Fruit fly (Drosophila melanogaster) whole organism, embryonic: Measurements from ENCODE around the gene CG15306.

Experiments
- C15 ChIP-seq: fragments of 200-800 bp; sonication (Bioruptor generic); IDR thresholded peaks from 3 replicates; pipeline ENCODE4 v1.3.6; 2022; ENCODE audit warnings: missing biosample characterization, missing genetic modification characterization
- CG10959 ChIP-seq: fragments of 200-800 bp; sonication (Bioruptor generic); IDR thresholded peaks from 2 replicates; pipeline ENCODE4 v1.3.6; 2022; ENCODE audit warnings: missing biosample characterization, missing genetic modification characterization
- CG11695 ChIP-seq: fragments of 200-800 bp; sonication (Bioruptor generic); IDR thresholded peaks from 3 replicates; pipeline ENCODE4 v1.3.6; 2022; ENCODE audit warnings: missing biosample characterization, missing genetic modification characterization
- CG12236 ChIP-seq: fragments of 200-800 bp; sonication (Bioruptor generic); optimal IDR thresholded peaks from 2 replicates; lab custom pipeline; 2016; ENCODE audit warnings: missing biosample characterization, missing genetic modification characterization
- CG15696 ChIP-seq: fragments of 200-800 bp; sonication (Bioruptor generic); optimal IDR thresholded peaks from 2 replicates; lab custom pipeline; 2019; ENCODE audit warnings: missing biosample characterization, mild to moderate bottlenecking, missing genetic modification characterization, moderate library complexity
- CG1603 ChIP-seq: fragments of 200-800 bp; sonication (Bioruptor generic); optimal IDR thresholded peaks from 2 replicates; lab custom pipeline; 2019; ENCODE audit warnings: missing biosample characterization, mild to moderate bottlenecking, missing genetic modification characterization, moderate library complexity
- CG16813 ChIP-seq: fragments of 200-800 bp; sonication (Bioruptor generic); IDR thresholded peaks from 3 replicates; pipeline ENCODE4 v1.3.6; 2022; ENCODE audit warnings: missing biosample characterization, missing genetic modification characterization; ENCODE audit not compliant: partially characterized antibody
- CG16815 ChIP-seq: fragments of 200-800 bp; sonication (Bioruptor generic); optimal IDR thresholded peaks from 3 replicates; lab custom pipeline; 2017; ENCODE audit warnings: missing biosample characterization, mild to moderate bottlenecking, missing genetic modification characterization
- CG16863 ChIP-seq: fragments of 200-800 bp; sonication (Bioruptor generic); optimal IDR thresholded peaks from 3 replicates; lab custom pipeline; 2016; ENCODE audit warnings: missing biosample characterization, missing genetic modification characterization
- CG17186 ChIP-seq: fragments of 200-800 bp; sonication (Bioruptor generic); optimal IDR thresholded peaks from 3 replicates; lab custom pipeline; 2017; ENCODE audit warnings: missing biosample characterization, missing genetic modification reagents, missing genetic modification characterization
- CG17568 ChIP-seq: fragments of 200-800 bp; sonication (Bioruptor generic); optimal IDR thresholded peaks from 2 replicates; lab custom pipeline; 2018; ENCODE audit warnings: missing biosample characterization, mild to moderate bottlenecking, missing genetic modification characterization, moderate library complexity
- CG2116 ChIP-seq: fragments of 200-800 bp; sonication (Bioruptor generic); optimal IDR thresholded peaks from 3 replicates; lab custom pipeline; 2018; ENCODE audit warnings: missing biosample characterization, mild to moderate bottlenecking, missing genetic modification characterization
- CG33557 ChIP-seq: fragments of 200-800 bp; sonication (Bioruptor generic); optimal IDR thresholded peaks from 2 replicates; lab custom pipeline; 2019; ENCODE audit warnings: missing biosample characterization, mild to moderate bottlenecking, missing genetic modification characterization, moderate library complexity
- CG4617 ChIP-seq: fragments of 200-800 bp; sonication (Bioruptor generic); optimal IDR thresholded peaks from 3 replicates; lab custom pipeline; 2016; ENCODE audit warnings: missing biosample characterization, missing genetic modification characterization, borderline replicate concordance
- CG5245 ChIP-seq: fragments of 200-800 bp; sonication (Bioruptor generic); optimal IDR thresholded peaks from 3 replicates; lab custom pipeline; 2016; ENCODE audit warnings: missing biosample characterization, missing genetic modification characterization
- CG6683 ChIP-seq: fragments of 200-800 bp; sonication (Bioruptor generic); optimal IDR thresholded peaks from 2 replicates; lab custom pipeline; 2017; ENCODE audit warnings: missing biosample characterization, mild to moderate bottlenecking, missing genetic modification characterization, missing genetic modification reagents
- CG7928 ChIP-seq: fragments of 200-800 bp; sonication (Bioruptor generic); optimal IDR thresholded peaks from 2 replicates; lab custom pipeline; 2017; ENCODE audit warnings: missing biosample characterization, mild to moderate bottlenecking, missing genetic modification characterization
- CG8290 ChIP-seq, 3 experiments: fragments of 200-800 bp; sonication (Bioruptor generic); optimal IDR thresholded peaks; 2 replicates each; lab custom pipeline; 2016 to 2019; ENCODE audit warnings: missing biosample characterization in 3 of 3, missing genetic modification characterization in 3 of 3, mild to moderate bottlenecking in 2 of 3, moderate library complexity in 1 of 3
- CG8765 ChIP-seq: fragments of 200-800 bp; sonication (Bioruptor generic); IDR thresholded peaks from 2 replicates; pipeline ENCODE4 v1.3.6; 2022; ENCODE audit warnings: missing biosample characterization, missing genetic modification characterization
- CTCF ChIP-seq: fragments of 200-800 bp; sonication (Bioruptor generic); optimal IDR thresholded peaks from 2 replicates; lab custom pipeline; 2017; ENCODE audit warnings: missing biosample characterization, mild to moderate bottlenecking, missing genetic modification characterization, moderate library complexity
- D ChIP-seq, 2 experiments: fragments of 200-800 bp in 1 of 2; fragments of >200 bp in 1 of 2; sonication (Bioruptor generic) in 1 of 2; optimal IDR thresholded peaks; 2 replicates in 1 of 2; 3 replicates in 1 of 2; lab custom pipeline; 2017; ENCODE audit warnings: mild to moderate bottlenecking in 1 of 2, missing biosample characterization in 1 of 2, missing genetic modification characterization in 1 of 2, missing genetic modification reagents in 1 of 2
- Dbx ChIP-seq: fragments of 200-800 bp; sonication (Bioruptor generic); IDR thresholded peaks from 3 replicates; pipeline ENCODE4 v1.3.6; 2022; ENCODE audit warnings: missing biosample characterization, missing genetic modification characterization
- Elba2 ChIP-seq: fragments of 200-800 bp; sonication (Bioruptor generic); optimal IDR thresholded peaks from 3 replicates; lab custom pipeline; 2016; ENCODE audit warnings: missing biosample characterization, missing genetic modification characterization
- Ets65A ChIP-seq: fragments of 200-800 bp; sonication (Bioruptor generic); peaks from one replicate; lab custom pipeline; 2016; ENCODE audit warnings: missing biosample characterization, missing genetic modification characterization
- Fer3 ChIP-seq: fragments of 200-800 bp; sonication (Bioruptor generic); optimal IDR thresholded peaks from 2 replicates; lab custom pipeline; 2018; ENCODE audit warnings: missing biosample characterization, mild to moderate bottlenecking, missing genetic modification characterization, moderate library complexity
- H15 ChIP-seq: fragments of 200-800 bp; sonication (Bioruptor generic); IDR thresholded peaks from 3 replicates; pipeline ENCODE4 v1.3.6; 2022; ENCODE audit warnings: missing biosample characterization, missing genetic modification characterization
- HLH3B ChIP-seq: fragments of 200-800 bp; sonication (Bioruptor generic); IDR thresholded peaks from 2 replicates; pipeline ENCODE4 v1.3.6; 2022; ENCODE audit warnings: missing biosample characterization, missing genetic modification characterization
- Hmx ChIP-seq: fragments of 200-800 bp; sonication (Bioruptor generic); optimal IDR thresholded peaks from 2 replicates; lab custom pipeline; 2016; ENCODE audit warnings: missing biosample characterization, missing genetic modification characterization
- MTF-1 ChIP-seq: fragments of 200-800 bp; sonication (Bioruptor generic); optimal IDR thresholded peaks from 2 replicates; lab custom pipeline; 2018; ENCODE audit warnings: missing biosample characterization, mild to moderate bottlenecking, missing genetic modification characterization, borderline replicate concordance
- NC2α ChIP-seq: fragments of 200-800 bp; sonication (Bioruptor generic); optimal IDR thresholded peaks from 2 replicates; lab custom pipeline; 2016; ENCODE audit warnings: missing biosample characterization, missing genetic modification characterization
- Nf-YA ChIP-seq: fragments of 200-800 bp; sonication (Bioruptor generic); IDR thresholded peaks from 2 replicates; pipeline ENCODE4 v1.3.6; 2022; ENCODE audit warnings: missing biosample characterization, missing genetic modification characterization
- Nf-YC ChIP-seq: fragments of 200-800 bp; optimal IDR thresholded peaks from 3 replicates; lab custom pipeline; 2019; ENCODE audit warnings: missing biosample characterization, mild to moderate bottlenecking, missing genetic modification characterization, moderate library complexity
- NfI ChIP-seq: fragments of 200-800 bp; sonication (Bioruptor generic); optimal IDR thresholded peaks from 3 replicates; lab custom pipeline; 2018; ENCODE audit warnings: missing biosample characterization, mild to moderate bottlenecking, missing genetic modification characterization, moderate library complexity
- Side ChIP-seq: fragments of 200-800 bp; sonication (Bioruptor generic); optimal IDR thresholded peaks from 2 replicates; lab custom pipeline; 2016; ENCODE audit warnings: missing biosample characterization, missing genetic modification characterization
- Spps ChIP-seq: fragments of 200-800 bp; sonication (Bioruptor generic); optimal IDR thresholded peaks from 2 replicates; lab custom pipeline; 2018; ENCODE audit warnings: missing biosample characterization, mild to moderate bottlenecking, missing genetic modification characterization
- abd-A ChIP-seq: fragments of 200-800 bp; sonication (Bioruptor generic); optimal IDR thresholded peaks from 3 replicates; lab custom pipeline; 2019; ENCODE audit warnings: missing biosample characterization, mild to moderate bottlenecking, missing genetic modification characterization, moderate library complexity
- ara ChIP-seq: fragments of 200-800 bp; sonication (Bioruptor generic); IDR thresholded peaks from 2 replicates; pipeline ENCODE4 v1.3.6; 2022; ENCODE audit warnings: missing biosample characterization, missing genetic modification characterization
- disco-r ChIP-seq: fragments of 200-800 bp; sonication (Bioruptor generic); optimal IDR thresholded peaks from 2 replicates; lab custom pipeline; 2016; ENCODE audit warnings: missing biosample characterization, missing genetic modification characterization
- dysf ChIP-seq: fragments of 200-800 bp; sonication (Bioruptor generic); IDR thresholded peaks from 3 replicates; pipeline ENCODE4 v1.3.6; 2022; ENCODE audit warnings: missing biosample characterization, missing genetic modification characterization
- eve ChIP-seq, 2 experiments: fragments of >200 bp; optimal IDR thresholded peaks; 2 replicates each; lab custom pipeline; 2017; ENCODE audit warnings: missing biosample characterization in 2 of 2, missing genetic modification characterization in 2 of 2
- grau ChIP-seq: fragments of 200-800 bp; optimal IDR thresholded peaks from 3 replicates; lab custom pipeline; 2019; ENCODE audit warnings: missing biosample characterization, mild to moderate bottlenecking, missing genetic modification characterization, moderate library complexity
- hbn ChIP-seq: fragments of 200-800 bp; sonication (Bioruptor generic); IDR thresholded peaks from 2 replicates; pipeline ENCODE4 v1.3.6; 2022; ENCODE audit warnings: missing biosample characterization, missing genetic modification characterization; ENCODE audit not compliant: partially characterized antibody
- her ChIP-seq: fragments of 200-800 bp; sonication (Bioruptor generic); optimal IDR thresholded peaks from 2 replicates; lab custom pipeline; 2016; ENCODE audit warnings: missing biosample characterization, missing genetic modification characterization
- jing ChIP-seq: fragments of 200-800 bp; sonication (Bioruptor generic); optimal IDR thresholded peaks from 2 replicates; lab custom pipeline; 2018; ENCODE audit warnings: missing biosample characterization, mild to moderate bottlenecking, missing genetic modification characterization
- mam ChIP-seq: fragments of 200-800 bp; sonication (Bioruptor generic); optimal IDR thresholded peaks from 3 replicates; lab custom pipeline; 2016; ENCODE audit warnings: missing biosample characterization, missing genetic modification characterization
- run ChIP-seq: fragments of 200-800 bp; sonication (Bioruptor generic); optimal IDR thresholded peaks from 3 replicates; lab custom pipeline; 2018; ENCODE audit warnings: missing biosample characterization, mild to moderate bottlenecking, missing genetic modification characterization
- sens ChIP-seq: fragments of 200-800 bp; sonication (Bioruptor generic); peaks from one replicate; lab custom pipeline; 2016; ENCODE audit warnings: missing biosample characterization, missing genetic modification characterization
- ssp ChIP-seq: fragments of 200-800 bp; sonication (Bioruptor generic); IDR thresholded peaks from 2 replicates; pipeline ENCODE4 v1.3.6; 2022; ENCODE audit warnings: missing biosample characterization, missing genetic modification characterization
- vfl ChIP-seq: fragments of 200-800 bp; sonication (Bioruptor generic); optimal IDR thresholded peaks from 2 replicates; lab custom pipeline; 2016; ENCODE audit warnings: missing biosample characterization, missing genetic modification characterization
- vnd ChIP-seq: fragments of 200-800 bp; sonication (Bioruptor generic); IDR thresholded peaks from 3 replicates; pipeline ENCODE4 v1.3.6; 2022; ENCODE audit warnings: missing biosample characterization, missing genetic modification characterization; ENCODE audit not compliant: partially characterized antibody
- yki ChIP-seq: fragments of >200 bp; optimal IDR thresholded peaks from 3 replicates; lab custom pipeline; 2018

CG15306 gene

DNA sequence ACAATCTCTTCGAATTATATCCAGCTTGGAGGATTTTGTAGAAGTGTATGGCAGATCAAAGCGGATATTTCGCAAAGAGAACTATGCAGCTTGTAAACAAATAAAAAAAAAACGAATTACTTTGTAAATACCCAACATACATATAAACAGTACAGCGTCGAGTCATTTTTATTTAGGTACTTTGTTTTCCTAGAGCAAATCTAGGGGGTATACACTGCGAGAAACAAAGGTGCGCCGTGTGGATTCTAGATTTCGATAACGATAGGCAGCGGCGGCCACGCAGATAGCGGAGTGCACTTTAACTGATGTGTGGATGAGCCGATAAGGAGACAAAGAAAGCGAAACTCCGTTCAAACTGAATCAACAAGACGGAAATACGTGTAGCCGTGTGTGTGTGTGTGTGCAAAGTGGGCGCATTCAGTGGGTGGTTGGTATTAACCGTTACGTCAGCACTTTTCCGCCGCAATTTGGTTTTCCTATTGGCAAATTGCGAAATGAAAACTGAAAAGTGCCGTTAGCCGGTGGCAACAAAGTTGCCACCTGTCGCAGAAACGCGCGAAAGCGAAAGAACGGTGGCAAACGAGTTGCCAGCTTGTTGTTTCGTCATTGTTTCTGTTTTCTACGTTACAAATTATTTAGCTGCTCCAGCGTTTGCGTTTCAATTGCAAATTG, 33.1 kb upstream of the CG15306 start (continued):
- TF ChIP-seq vfl (GFP tag; lab: Kevin White, UChicago) (no peak), jing (GFP tag; lab: Kevin White, UChicago) (no peak), CG8765 (GFP tag; lab: Robert Waterston, UW) (no peak), Hmx (GFP tag; lab: Kevin White, UChicago) (no peak), dysf (GFP tag; lab: Robert Waterston, UW) (no peak), D (optimal IDR thresholded peaks at IDR 0.05; lab: Kevin White, UChicago) (no peak), D (GFP tag; optimal IDR thresholded peaks at IDR 0.05; lab: Kevin White, UChicago) (peak; percentile 7), HLH3B (GFP tag; lab: Robert Waterston, UW) (no peak), CG17568 (GFP tag; lab: Kevin White, UChicago) (no peak), H15 (GFP tag; lab: Robert Waterston, UW) (0 out of 3 replicates have a peak, but pooled peaks have one; percentile 15), CG6683 (GFP tag; lab: Kevin White, UChicago) (no peak), NC2α (GFP tag; lab: Kevin White, UChicago) (no peak), CG12236 (GFP tag; lab: Kevin White, UChicago) (no peak), eve (GFP tag; optimal IDR thresholded peaks at IDR 0.05; lab: Kevin White, UChicago) (no peak), NfI (GFP tag; lab: Kevin White, UChicago) (no peak), CG16815 (GFP tag; lab: Kevin White, UChicago) (no peak), yki (lab: Kevin White, UChicago) (no peak), C15 (GFP tag; lab: Robert Waterston, UW) (no peak), vnd (GFP tag; lab: Robert Waterston, UW) (no peak), CG16813 (GFP tag; lab: Robert Waterston, UW) (no peak), CG17186 (GFP tag; lab: Kevin White, UChicago) (no peak), Elba2 (GFP tag; lab: Kevin White, UChicago) (peak; percentile 96), grau (no peak), MTF-1 (GFP tag; lab: Kevin White, UChicago) (no peak), CG5245 (GFP tag; lab: Kevin White, UChicago) (no peak), ara (GFP tag; lab: Robert Waterston, UW) (0 out of 2 replicates have a peak, but pooled peaks have one; percentile 17), disco-r (GFP tag; lab: Kevin White, UChicago) (no peak), Fer3 (no peak), Side (GFP tag; lab: Kevin White, UChicago) (no peak), abd-A (tag; lab: Kevin White, UChicago) (no peak), CG4617 (GFP tag; lab: Kevin White, UChicago) (no peak), CG8290 (GFP tag; optimal IDR thresholded peaks at IDR 0.05; lab: Kevin White, UChicago) (no peak), CG8290 (tag; optimal IDR thresholded peaks at IDR 0.05; lab: Kevin White, UChicago) (no peak), CG33557 (GFP tag; lab: Kevin White, UChicago) (no peak), ssp (no peak), Ets65A (GFP tag; lab: Kevin White, UChicago) (peak; percentile 43), CG2116 (GFP tag; lab: Kevin White, UChicago) (no peak), Nf-YA (GFP tag; lab: Robert Waterston, UW) (no peak), mam (GFP tag; lab: Kevin White, UChicago) (no peak), CG7928 (no peak), sens (GFP tag; lab: Kevin White, UChicago) (peak; percentile 57), Nf-YC (tag; lab: Kevin White, UChicago) (no peak), Dbx (GFP tag; lab: Robert Waterston, UW) (no peak), CG10959 (GFP tag; lab: Robert Waterston, UW) (no peak), Spps (no peak), CG15696 (tag; lab: Kevin White, UChicago) (no peak), CG16863 (GFP tag; lab: Kevin White, UChicago) (peak; percentile 3), hbn (GFP tag; lab: Robert Waterston, UW) (no peak), CG11695 (GFP tag; lab: Robert Waterston, UW) (no peak), run (tag; lab: Kevin White, UChicago) (no peak), her (no peak), CTCF (no peak), CG1603 (peak; percentile 22)
